Worm (Caenorhabditis elegans) whole organism, young adult: Measurements from ENCODE around the gene tre-5.

ENCODE experiments used
- C17E4.6 ChIP-seq: fragments of 200-800 bp; sonication (Bioruptor generic); IDR thresholded peaks from 2 replicates; pipeline ENCODE4 v1.3.6; 2022; ENCODE audit warnings: missing genetic modification reagents, missing genetic modification characterization, missing compliant biosample characterization
- F10E7.11 ChIP-seq: sonication (generic microtip); optimal IDR thresholded peaks from 2 replicates; lab custom pipeline; 2017; ENCODE audit warnings: mild to moderate bottlenecking, missing genetic modification characterization, moderate library complexity, missing compliant biosample characterization
- T26A5.8 ChIP-seq: sonication (generic microtip); optimal IDR thresholded peaks from 2 replicates; lab custom pipeline; 2016; ENCODE audit warnings: missing genetic modification characterization, missing compliant biosample characterization
- Y53G8AR.9 ChIP-seq: fragments of 200-800 bp; sonication (Bioruptor generic); conservative IDR thresholded peaks from 2 replicates; pipeline ENCODE4 v1.3.6; 2022; ENCODE audit warnings: missing genetic modification reagents, missing genetic modification characterization, missing compliant biosample characterization
- Y79H2A.3 ChIP-seq: fragments of 200-800 bp; sonication (Bioruptor generic); conservative IDR thresholded peaks from 2 replicates; pipeline ENCODE4 v1.3.6; 2022; ENCODE audit warnings: missing genetic modification reagents, missing genetic modification characterization, missing compliant biosample characterization
- efl-1 ChIP-seq: fragments of 150-350 bp; optimal IDR thresholded peaks from 2 replicates; lab custom pipeline; 2014; ENCODE audit warnings: missing biosample characterization, missing genetic modification reagents, missing genetic modification characterization
- fkh-3 ChIP-seq: sonication (generic microtip); optimal IDR thresholded peaks from 2 replicates; lab custom pipeline; 2016; ENCODE audit warnings: mild to moderate bottlenecking, missing genetic modification characterization, missing compliant biosample characterization
- madf-3 ChIP-seq: fragments of 200-800 bp; sonication (Bioruptor generic); IDR thresholded peaks from 2 replicates; pipeline ENCODE4 v1.3.6; 2022; ENCODE audit warnings: missing genetic modification reagents, missing genetic modification characterization, missing compliant biosample characterization
- mes-4 ChIP-seq: sonication (generic microtip); optimal IDR thresholded peaks from 2 replicates; lab custom pipeline; 2016; ENCODE audit warnings: missing genotype, missing genetic modification characterization, missing compliant biosample characterization
- nhr-179 ChIP-seq: sonication (generic microtip); optimal IDR thresholded peaks from 2 replicates; lab custom pipeline; 2016; ENCODE audit warnings: mild to moderate bottlenecking, missing genetic modification characterization, missing compliant biosample characterization
- rcor-1 ChIP-seq: fragments of 200-800 bp; sonication (Bioruptor generic); IDR thresholded peaks from 2 replicates; pipeline ENCODE4 v1.3.6; 2022; ENCODE audit warnings: missing genetic modification reagents, missing genetic modification characterization, missing compliant biosample characterization
- sea-2 ChIP-seq: fragments of 200-800 bp; sonication (Bioruptor generic); IDR thresholded peaks from 2 replicates; pipeline ENCODE4 v1.3.6; 2022; ENCODE audit warnings: missing genetic modification characterization, missing compliant biosample characterization

ce11 chrII:18787-19186 lies 36.3 kb downstream of the tre-5 start:
- TF ChIP-seq Y79H2A.3 (no peak), efl-1 (GFP tag; lab: Kevin White, UChicago) (no peak), T26A5.8 (tag; lab: Kevin White, UChicago) (no peak), sea-2 (GFP tag; lab: Robert Waterston, UW) (no peak), nhr-179 (tag; lab: Kevin White, UChicago) (no peak), madf-3 (no peak), mes-4 (tag; lab: Kevin White, UChicago) (no peak), C17E4.6 (no peak), fkh-3 (tag; lab: Kevin White, UChicago) (no peak), rcor-1 (GFP tag; lab: Robert Waterston, UW) (0 out of 2 replicates have a peak, but pooled peaks have one; percentile 20), F10E7.11 (tag; lab: Kevin White, UChicago) (no peak), Y53G8AR.9 (GFP tag; lab: Robert Waterston, UW) (no peak)
